Worm (Caenorhabditis elegans): ENCODE results near the gene vps-26.

Gene vps-26

ce11 chrIV:9335552-9336251, 5.9 kb downstream of the vps-26 start, which contains the start of the genes coa-4 and T20D3.14 (continued):
- TF ChIP-seq unc-62 (GFP tag; optimal IDR thresholded peaks at IDR 0.05 in 1 of 2) (no peak), unc-62 (tag; optimal IDR thresholded peaks at IDR 0.05) (no peak), Y5F2A.4 (GFP tag; optimal IDR thresholded peaks at IDR 0.05) (no peak), nhr-28 (tag; optimal IDR thresholded peaks at IDR 0.05) (peak; percentile 27), ces-1 (GFP tag; optimal IDR thresholded peaks at IDR 0.05) (no peak), F26F4.8 (GFP tag; conservative IDR thresholded peaks at IDR 0.05) (no peak), hmg-1.1 (GFP tag; IDR thresholded peaks at IDR 0.05) (0 out of 2 replicates have a peak, but pooled peaks have one; percentile 40), egl-27 (tag; optimal IDR thresholded peaks at IDR 0.05) (no peak), Y48G9A.11 (GFP tag; IDR thresholded peaks at IDR 0.05) (no peak), nhr-111 (GFP tag; optimal IDR thresholded peaks at IDR 0.05) (no peak), pqm-1 (tag; optimal IDR thresholded peaks at IDR 0.05) (peak; percentile 24), madf-9 (GFP tag; conservative IDR thresholded peaks at IDR 0.05) (no peak), php-3 (GFP tag; IDR thresholded peaks at IDR 0.05) (no peak), ceh-32 (tag; optimal IDR thresholded peaks at IDR 0.05; ENCODE audit: poor library complexity) (no peak), mes-2 (tag; optimal IDR thresholded peaks at IDR 0.05; ENCODE audit: poor library complexity, severe bottlenecking) (peak; percentile 56), ZK546.5 (tag; optimal IDR thresholded peaks at IDR 0.05) (no peak), ceh-82 (tag; optimal IDR thresholded peaks at IDR 0.05) (no peak), D1046.2 (GFP tag; IDR thresholded peaks at IDR 0.05) (no peak), dve-1 (tag; optimal IDR thresholded peaks at IDR 0.05; ENCODE audit: insufficient read depth) (peak; percentile 69), lim-7 (GFP tag; IDR thresholded peaks at IDR 0.05) (no peak), snpc-4 (tag; optimal IDR thresholded peaks at IDR 0.05) (no peak), ztf-11 (tag; optimal IDR thresholded peaks at IDR 0.05) (no peak), F10B5.3 (tag; optimal IDR thresholded peaks at IDR 0.05) (no peak), lin-1 (GFP tag; IDR thresholded peaks at IDR 0.05) (peak; percentile 49; the same call in 1 of the 2 replicates), daf-8 (GFP tag; IDR thresholded peaks at IDR 0.05) (no peak), mep-1 (tag; optimal IDR thresholded peaks at IDR 0.05) (peak; percentile 55), egl-43 (GFP tag; IDR thresholded peaks at IDR 0.05) (no peak), mdt-29 (GFP tag; IDR thresholded peaks at IDR 0.05) (no peak), snpc-1.2 (GFP tag; IDR thresholded peaks at IDR 0.05) (no peak)

DNA sequence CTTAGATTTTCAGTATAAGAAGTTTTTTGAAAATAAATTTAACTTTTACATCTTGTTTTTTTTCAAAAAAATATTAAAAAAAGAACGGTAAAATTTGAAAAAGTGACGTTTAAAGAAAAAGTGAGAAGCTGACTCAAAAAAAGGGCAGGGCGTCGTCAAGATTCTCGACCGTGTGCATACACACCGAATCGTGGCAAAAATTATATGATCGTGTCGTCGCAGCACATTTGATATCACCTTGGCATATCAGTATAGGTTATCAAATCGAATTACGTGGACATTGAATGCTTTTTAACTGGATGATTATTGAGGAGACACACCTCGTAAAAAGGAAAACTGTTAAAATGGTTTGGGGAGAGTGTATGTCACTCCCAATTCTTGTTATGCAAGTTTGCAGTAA, 8.6 kb downstream of the vps-26 start:
- TF ChIP-seq daf-16 (GFP tag; optimal IDR thresholded peaks at IDR 0.05) (peak in 1 of 2 experiments; percentile 2), daf-16 (tag; optimal IDR thresholded peaks at IDR 0.05) (peak; percentile 59), egl-43 (GFP tag; IDR thresholded peaks at IDR 0.05) (no peak), F44E2.7 (GFP tag; IDR thresholded peaks at IDR 0.05) (no peak), mdl-1 (tag; optimal IDR thresholded peaks at IDR 0.05) (no peak), nhr-77 (tag; optimal IDR thresholded peaks at IDR 0.05) (peak; percentile 82), vab-7 (GFP tag; IDR thresholded peaks at IDR 0.05) (no peak), snpc-4 (tag; optimal IDR thresholded peaks at IDR 0.05) (no peak), nhr-28 (tag; optimal IDR thresholded peaks at IDR 0.05) (peak; percentile 91), nhr-41 (GFP tag; IDR thresholded peaks at IDR 0.05) (0 out of 2 replicates have a peak, but pooled peaks have one; percentile 40), lin-1 (GFP tag; IDR thresholded peaks at IDR 0.05) (0 out of 2 replicates have a peak, but pooled peaks have one; percentile 27), sdz-12 (GFP tag; optimal IDR thresholded peaks at IDR 0.05) (no peak), mxl-3 (GFP tag; optimal IDR thresholded peaks at IDR 0.05) (peak; percentile 53), zip-2 (tag; optimal IDR thresholded peaks at IDR 0.05) (no peak), tag-97 (GFP tag; IDR thresholded peaks at IDR 0.05) (no peak), lin-39 (tag; optimal IDR thresholded peaks at IDR 0.05) (no peak), dve-1 (tag; optimal IDR thresholded peaks at IDR 0.05; ENCODE audit: insufficient read depth) (peak; percentile 73), nhr-102 (tag; optimal IDR thresholded peaks at IDR 0.05) (peak; percentile 24), php-3 (GFP tag; IDR thresholded peaks at IDR 0.05) (peak; percentile 88), lin-38 (GFP tag; IDR thresholded peaks at IDR 0.05) (peak; percentile 39; the same call in 1 of the 2 replicates), lir-3 (tag; optimal IDR thresholded peaks at IDR 0.05) (no peak), F10B5.3 (tag; optimal IDR thresholded peaks at IDR 0.05) (no peak), tra-1 (GFP tag; IDR thresholded peaks at IDR 0.05) (no peak), daf-12 (tag; optimal IDR thresholded peaks at IDR 0.05) (no peak), T20F7.1 (GFP tag; optimal IDR thresholded peaks at IDR 0.05) (peak; percentile 29), zag-1 (tag; optimal IDR thresholded peaks at IDR 0.05) (no peak), Y75B8A.6 (GFP tag; IDR thresholded peaks at IDR 0.05) (no peak), ama-1 (optimal IDR thresholded peaks at IDR 0.05) (peak; percentile 34)

Measured in whole organism, L4 larva.